Worm (Caenorhabditis elegans) whole organism, early embryonic: ENCODE measurements around the gene nlr-1.

Experiments
- B0310.2 ChIP-seq: sonication (generic microtip); optimal IDR thresholded peaks from 2 replicates; lab custom pipeline; 2016; ENCODE audit warnings: mild to moderate bottlenecking, missing genetic modification characterization, missing compliant biosample characterization
- F13C5.2 ChIP-seq: sonication (generic microtip); optimal IDR thresholded peaks from 2 replicates; lab custom pipeline; 2017; ENCODE audit warnings: mild to moderate bottlenecking, missing genetic modification characterization, inconsistent platforms, missing compliant biosample characterization
- aly-1 ChIP-seq: sonication (generic microtip); optimal IDR thresholded peaks from 2 replicates; lab custom pipeline; 2016; ENCODE audit warnings: missing genetic modification characterization, missing compliant biosample characterization
- ama-1 ChIP-seq: fragments of 150-350 bp; optimal IDR thresholded peaks from 2 replicates; lab custom pipeline; 2014
- ceh-13 ChIP-seq: fragments of 200-800 bp; sonication (Bioruptor generic); optimal IDR thresholded peaks from 2 replicates; lab custom pipeline; 2018; ENCODE audit warnings: mild to moderate bottlenecking, missing genetic modification characterization, missing compliant biosample characterization
- ceh-36 ChIP-seq: sonication (generic microtip); optimal IDR thresholded peaks from 2 replicates; lab custom pipeline; 2016; ENCODE audit warnings: missing genetic modification characterization, inconsistent platforms, missing compliant biosample characterization
- ets-7 ChIP-seq: sonication (generic microtip); optimal IDR thresholded peaks from 2 replicates; lab custom pipeline; 2016; ENCODE audit warnings: missing genotype, missing genetic modification characterization, missing compliant biosample characterization
- flt-1 ChIP-seq: fragments of 200-800 bp; sonication (Bioruptor generic); IDR thresholded peaks from 2 replicates; pipeline ENCODE4 v1.3.6; 2022; ENCODE audit warnings: missing genetic modification characterization, missing compliant biosample characterization
- hmbx-1 ChIP-seq: sonication (generic microtip); optimal IDR thresholded peaks from 2 replicates; lab custom pipeline; 2016; ENCODE audit warnings: mild to moderate bottlenecking, missing genetic modification characterization, missing compliant biosample characterization
- hmg-4 ChIP-seq: fragments of 200-800 bp; sonication (Bioruptor generic); optimal IDR thresholded peaks from 2 replicates; lab custom pipeline; 2018; ENCODE audit warnings: mild to moderate bottlenecking, missing genetic modification characterization, missing compliant biosample characterization
- hnd-1 ChIP-seq: sonication (generic microtip); optimal IDR thresholded peaks from 2 replicates; lab custom pipeline; 2016; ENCODE audit warnings: missing genetic modification characterization, missing compliant biosample characterization
- pes-1 ChIP-seq: fragments of 200-800 bp; sonication (Bioruptor generic); IDR thresholded peaks from 2 replicates; pipeline ENCODE4 v1.3.6; 2022; ENCODE audit warnings: missing genetic modification reagents, missing genetic modification characterization, missing compliant biosample characterization
- scrt-1 ChIP-seq: fragments of 200-800 bp; sonication (Bioruptor generic); IDR thresholded peaks from 2 replicates; pipeline ENCODE4 v1.3.6; 2022; ENCODE audit warnings: missing genetic modification characterization, missing compliant biosample characterization
- sea-1 ChIP-seq: fragments of 200-800 bp; sonication (Bioruptor generic); conservative IDR thresholded peaks from 2 replicates; pipeline ENCODE4 v1.3.6; 2022; ENCODE audit warnings: missing genetic modification characterization, missing compliant biosample characterization
- tbx-11 ChIP-seq: fragments of 200-800 bp; sonication (Bioruptor generic); IDR thresholded peaks from 2 replicates; pipeline ENCODE4 v1.3.6; 2022; ENCODE audit warnings: missing genetic modification characterization, missing compliant biosample characterization
- tbx-37 ChIP-seq: fragments of 200-800 bp; sonication (Bioruptor generic); conservative IDR thresholded peaks from 2 replicates; pipeline ENCODE4 v1.3.6; 2022; ENCODE audit warnings: missing genetic modification reagents, missing genetic modification characterization, missing compliant biosample characterization
- tra-4 ChIP-seq: sonication (generic microtip); optimal IDR thresholded peaks from 2 replicates; lab custom pipeline; 2017; ENCODE audit warnings: missing genetic modification characterization, missing compliant biosample characterization

nlr-1 gene

DNA sequence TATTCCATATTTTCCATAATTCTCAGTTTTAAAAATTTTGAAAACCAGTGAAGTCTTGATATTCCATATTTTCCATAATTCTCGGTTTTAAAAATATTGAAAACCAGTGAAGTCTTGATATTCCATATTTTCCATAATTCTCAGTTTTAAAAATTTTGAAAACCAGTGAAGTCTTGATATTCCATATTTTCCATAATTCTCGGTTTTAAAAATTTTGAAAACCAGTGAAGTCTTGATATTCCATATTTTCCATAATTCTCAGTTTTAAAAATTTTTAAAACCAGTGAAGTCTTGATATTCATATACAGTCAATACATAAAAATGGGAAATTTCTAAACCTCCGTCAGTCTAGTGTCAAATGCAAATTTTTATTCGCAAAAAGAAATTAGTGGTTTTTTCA lies 7.7 kb downstream of the nlr-1 start:
- peak; percentile 56; the same call in 1 of the 2 replicates for TF ChIP-seq flt-1 (GFP tag; lab: Robert Waterston, UW)

DNA sequence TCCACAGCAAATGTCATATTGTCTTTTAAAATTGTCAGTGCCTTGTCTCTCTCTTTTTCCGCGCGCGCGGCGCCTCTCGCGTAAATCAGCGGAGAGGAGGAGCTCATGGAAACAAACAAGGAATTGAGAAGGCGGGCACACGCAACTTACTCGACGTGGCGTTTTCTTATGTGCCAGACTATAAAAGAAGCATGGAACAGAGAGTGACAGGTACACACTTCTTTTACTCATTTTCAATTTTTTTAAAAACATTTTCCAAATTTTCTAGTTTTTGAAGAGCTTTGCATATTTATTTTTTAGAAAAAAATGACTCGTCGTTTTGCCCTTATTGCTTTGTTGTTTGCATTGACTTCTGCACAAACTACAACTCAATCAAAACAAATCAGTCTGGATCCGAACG lies 10.2 kb downstream of the nlr-1 start, which contains the start of gene F20B10.3:
TSS of gene F20B10.3 (plus strand) at position 301 of the 400 bp plus-strand sequence.
- TF ChIP-seq aly-1 (tag; lab: Kevin White, UChicago) (no peak), tbx-37 (no peak), ets-7 (tag; lab: Kevin White, UChicago) (no peak), F13C5.2 (tag; lab: Kevin White, UChicago) (no peak), pes-1 (GFP tag; lab: Robert Waterston, UW) (no peak), tra-4 (tag; lab: Kevin White, UChicago) (no peak), scrt-1 (GFP tag; lab: Robert Waterston, UW) (no peak), ceh-36 (no peak), sea-1 (GFP tag; lab: Robert Waterston, UW) (no peak), ama-1 (lab: Kevin White, UChicago) (no peak)

DNA sequence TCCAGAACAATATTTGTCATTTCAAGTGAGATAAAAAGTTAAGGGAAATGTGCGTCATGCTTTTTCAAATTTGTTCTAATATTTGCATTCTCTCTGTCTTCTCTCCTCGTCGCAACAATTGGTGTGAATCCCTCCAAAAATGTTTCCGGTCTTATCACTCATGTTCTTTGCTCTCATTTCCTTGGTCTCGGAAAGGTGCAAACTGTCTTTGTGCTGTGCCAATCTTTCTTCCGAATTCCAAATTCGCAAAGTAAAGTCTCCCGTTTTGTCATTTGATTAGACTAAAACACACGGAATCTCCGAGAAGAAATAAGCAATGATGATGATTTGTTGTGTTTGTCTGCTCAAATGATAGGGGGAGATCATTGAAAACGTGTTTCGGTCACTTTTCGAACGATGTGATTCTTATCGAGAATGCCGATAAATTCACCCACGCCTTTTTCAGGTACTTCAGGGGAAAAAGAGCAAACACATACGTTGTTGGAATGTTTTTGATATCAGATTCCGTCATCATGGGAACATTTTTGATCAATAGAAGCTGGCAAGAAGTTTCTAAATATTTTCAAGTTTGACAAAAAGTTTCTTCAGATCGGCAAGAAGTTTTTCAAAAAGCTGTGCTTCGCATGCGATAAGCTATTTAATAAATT lies 12.6 kb downstream of the nlr-1 start:
- TF ChIP-seq ceh-36, result no peak
- no peak for TF ChIP-seq B0310.2 (tag; lab: Kevin White, UChicago)
- TF ChIP-seq hmbx-1 (tag; lab: Kevin White, UChicago), result no peak
- TF ChIP-seq hnd-1 (tag; lab: Kevin White, UChicago), result no peak
- no peak for TF ChIP-seq hmg-4 (GFP tag; lab: Kevin White, UChicago)
- TF ChIP-seq aly-1 (tag; lab: Kevin White, UChicago), result no peak

DNA sequence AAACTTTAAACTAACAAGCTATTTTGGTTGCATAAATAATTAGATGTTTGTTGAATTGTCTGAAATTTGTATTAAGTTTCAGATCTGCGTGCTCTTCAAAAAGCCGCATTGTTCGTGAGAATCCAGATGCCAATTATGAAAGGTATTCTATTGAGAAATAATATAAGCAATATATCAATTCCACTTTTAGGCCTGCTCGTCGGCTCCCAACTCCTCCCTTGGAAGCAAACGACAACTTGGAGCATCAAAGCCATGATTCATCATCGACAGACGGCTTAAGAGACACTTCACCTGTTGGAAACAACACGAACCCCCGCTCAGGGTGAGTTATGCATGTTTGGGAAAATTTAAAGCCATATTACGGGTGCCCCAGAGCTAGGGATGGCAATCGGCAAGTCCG lies 15.4 kb downstream of the nlr-1 start:
- TF ChIP-seq flt-1 (GFP tag; lab: Robert Waterston, UW) (no peak), ceh-13 (GFP tag; lab: Kevin White, UChicago) (no peak), pes-1 (GFP tag; lab: Robert Waterston, UW) (no peak), ceh-36 (no peak), B0310.2 (tag; lab: Kevin White, UChicago) (no peak), ama-1 (lab: Kevin White, UChicago) (no peak), F13C5.2 (tag; lab: Kevin White, UChicago) (no peak), hnd-1 (tag; lab: Kevin White, UChicago) (no peak), sea-1 (GFP tag; lab: Robert Waterston, UW) (no peak), tbx-37 (no peak), tbx-11 (GFP tag; lab: Robert Waterston, UW) (no peak), ets-7 (tag; lab: Kevin White, UChicago) (no peak), scrt-1 (GFP tag; lab: Robert Waterston, UW) (no peak), hmbx-1 (tag; lab: Kevin White, UChicago) (no peak), hmg-4 (GFP tag; lab: Kevin White, UChicago) (no peak), tra-4 (tag; lab: Kevin White, UChicago) (no peak), aly-1 (tag; lab: Kevin White, UChicago) (no peak)

DNA sequence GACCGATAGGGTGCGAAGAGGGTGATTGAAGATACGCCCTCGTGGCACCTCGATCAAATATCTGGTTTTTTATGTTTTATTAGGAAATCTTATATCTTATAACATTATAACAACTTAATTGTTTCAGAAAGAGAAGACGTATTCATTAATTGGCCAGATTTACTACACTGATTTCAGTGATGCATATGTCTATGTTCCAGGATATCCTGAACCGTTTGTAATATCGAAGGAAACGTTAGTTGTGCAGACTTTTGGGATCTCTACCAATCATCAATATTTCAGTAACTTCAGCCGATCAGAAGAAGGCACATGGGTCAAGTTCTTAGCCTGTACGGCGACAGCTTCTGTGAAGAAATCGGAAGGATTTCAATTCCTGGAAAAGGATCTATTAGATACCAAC lies 17.7 kb downstream of the nlr-1 start:
- no peak for TF ChIP-seq hmbx-1 (tag; lab: Kevin White, UChicago)
- TF ChIP-seq ama-1 (lab: Kevin White, UChicago), result no peak
- TF ChIP-seq F13C5.2 (tag; lab: Kevin White, UChicago), result no peak

DNA sequence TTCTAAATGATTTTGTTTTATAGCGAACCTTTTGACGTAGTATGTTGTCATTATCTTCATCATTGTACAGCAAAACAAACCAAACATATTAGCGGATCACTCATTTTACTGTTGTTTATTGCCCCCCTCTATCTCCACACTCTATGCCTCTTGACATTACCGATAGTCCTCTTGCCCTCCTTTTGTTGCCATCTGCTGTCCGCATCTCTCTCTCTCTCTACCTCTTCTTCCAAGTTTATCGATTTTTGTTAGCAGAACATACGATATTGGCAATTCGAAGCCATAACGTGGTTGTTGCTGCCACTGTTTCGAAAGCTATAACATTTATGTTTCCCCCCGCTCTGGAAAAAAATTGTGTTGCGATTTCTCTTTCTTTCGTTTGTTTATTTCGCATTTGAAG lies 20.2 kb downstream of the nlr-1 start:
- TF ChIP-seq flt-1 (GFP tag; lab: Robert Waterston, UW) (no peak), hmbx-1 (tag; lab: Kevin White, UChicago) (no peak), ceh-13 (GFP tag; lab: Kevin White, UChicago) (no peak), hmg-4 (GFP tag; lab: Kevin White, UChicago) (no peak), F13C5.2 (tag; lab: Kevin White, UChicago) (no peak), ets-7 (tag; lab: Kevin White, UChicago) (no peak), sea-1 (GFP tag; lab: Robert Waterston, UW) (no peak), pes-1 (GFP tag; lab: Robert Waterston, UW) (no peak), hnd-1 (tag; lab: Kevin White, UChicago) (no peak), ama-1 (lab: Kevin White, UChicago) (no peak), scrt-1 (GFP tag; lab: Robert Waterston, UW) (no peak), aly-1 (tag; lab: Kevin White, UChicago) (no peak), tra-4 (tag; lab: Kevin White, UChicago) (no peak), B0310.2 (tag; lab: Kevin White, UChicago) (no peak), tbx-37 (no peak)

DNA sequence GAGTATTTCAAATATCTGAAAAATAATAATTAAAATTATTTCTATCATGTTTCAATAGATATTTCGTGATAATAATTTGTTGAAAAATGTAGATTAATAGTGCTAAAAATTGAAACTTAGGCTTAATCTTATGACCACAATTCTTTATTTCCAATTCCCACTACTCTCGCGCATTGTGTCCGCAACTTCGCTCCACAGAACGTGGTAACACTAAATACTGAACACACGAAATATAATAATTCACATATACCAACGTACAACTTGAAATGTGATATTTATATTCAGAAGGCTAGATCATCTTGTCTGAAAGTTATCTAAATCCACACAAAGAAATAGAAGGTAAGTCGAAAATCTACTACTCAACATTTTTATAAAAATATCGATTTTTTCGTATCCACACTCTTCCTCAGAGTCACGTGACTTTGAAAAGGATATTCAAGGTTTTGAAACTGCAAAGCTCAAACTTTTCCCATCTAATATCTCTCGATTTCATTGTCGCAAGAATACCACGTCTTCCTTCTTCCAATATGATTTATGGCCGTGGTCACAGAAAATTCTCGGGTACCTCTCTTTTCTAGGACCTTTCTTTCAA lies 21.4 kb downstream of the nlr-1 start, which contains the start of gene eri-12:
TSS of gene eri-12 (plus strand) at position 197 of the 592 bp plus-strand sequence.
- TF ChIP-seq F13C5.2 (tag; lab: Kevin White, UChicago) (no peak), tbx-37 (no peak), aly-1 (tag; lab: Kevin White, UChicago) (no peak), ets-7 (tag; lab: Kevin White, UChicago) (no peak), hmbx-1 (tag; lab: Kevin White, UChicago) (no peak), tra-4 (tag; lab: Kevin White, UChicago) (no peak), hnd-1 (tag; lab: Kevin White, UChicago) (no peak), pes-1 (GFP tag; lab: Robert Waterston, UW) (no peak), ama-1 (lab: Kevin White, UChicago) (no peak), scrt-1 (GFP tag; lab: Robert Waterston, UW) (no peak), ceh-13 (GFP tag; lab: Kevin White, UChicago) (no peak), flt-1 (GFP tag; lab: Robert Waterston, UW) (no peak)
